Worm (Caenorhabditis elegans) whole organism, L1 larva: Measurements from ENCODE around the gene ZK899.6.
"Not testable (repeated sequence)": the region's sequence is repeated elsewhere in the genome, so short reads cannot be mapped to it uniquely, and the experiment has no call there.

Source experiments
- C16A3.4 ChIP-seq: fragments of 150-350 bp; optimal IDR thresholded peaks from 2 replicates; lab custom pipeline; 2014; ENCODE audit warnings: missing biosample characterization, missing genetic modification characterization
- Y116A8C.19 ChIP-seq: sonication (generic microtip); optimal IDR thresholded peaks from 2 replicates; lab custom pipeline; 2016; ENCODE audit warnings: missing compliant biosample characterization, missing genetic modification characterization, borderline replicate concordance
- blmp-1 ChIP-seq: fragments of 150-350 bp; optimal IDR thresholded peaks from 2 replicates; lab custom pipeline; 2014; ENCODE audit warnings: missing biosample characterization, missing genetic modification characterization
- ceh-63 ChIP-seq: fragments of 200-800 bp; sonication (Bioruptor generic); optimal IDR thresholded peaks from 2 replicates; lab custom pipeline; 2018; ENCODE audit warnings: mild to moderate bottlenecking, missing genetic modification characterization, missing compliant biosample characterization
- ceh-8 ChIP-seq: fragments of 200-800 bp; sonication (Bioruptor generic); optimal IDR thresholded peaks from 2 replicates; lab custom pipeline; 2018; ENCODE audit warnings: mild to moderate bottlenecking, missing genetic modification characterization, moderate library complexity, missing compliant biosample characterization
- ceh-82 ChIP-seq, 3 experiments: fragments of 150-350 bp in 1 of 3; sonication (generic microtip) in 2 of 3; optimal IDR thresholded peaks; 2 replicates each; lab custom pipeline; 2014 to 2017; ENCODE audit warnings: missing biosample characterization in 3 of 3, missing genetic modification characterization in 3 of 3
- ceh-88 ChIP-seq: fragments of 200-800 bp; sonication (Bioruptor generic); IDR thresholded peaks from 2 replicates; pipeline ENCODE4 v1.3.6; 2022; ENCODE audit warnings: missing genetic modification characterization, missing compliant biosample characterization
- dpl-1 ChIP-seq, 3 experiments: fragments of 150-350 bp in 2 of 3; sonication (generic microtip) in 1 of 3; optimal IDR thresholded peaks; 2 replicates each; lab custom pipeline; 2014 to 2017; ENCODE audit warnings: missing biosample characterization in 3 of 3, missing genetic modification characterization in 3 of 3, missing genetic modification reagents in 3 of 3
- dsc-1 ChIP-seq: sonication (generic microtip); optimal IDR thresholded peaks from 2 replicates; lab custom pipeline; 2016; ENCODE audit warnings: mild to moderate bottlenecking, missing genetic modification characterization, missing compliant biosample characterization
- efl-1 ChIP-seq, 4 experiments: fragments of 150-350 bp; optimal IDR thresholded peaks in 3 of 4; peaks in 1 of 4; 1 replicate in 1 of 4; 2 replicates in 3 of 4; lab custom pipeline; 2014; ENCODE audit warnings: missing biosample characterization in 2 of 4, missing genetic modification characterization in 2 of 4, missing genetic modification reagents in 2 of 4
- egl-13 ChIP-seq: sonication (generic microtip); optimal IDR thresholded peaks from 2 replicates; lab custom pipeline; 2016; ENCODE audit warnings: missing genotype, missing genetic modification reagents, missing genetic modification characterization, missing compliant biosample characterization
- elt-2 ChIP-seq: sonication (generic microtip); optimal IDR thresholded peaks from 2 replicates; lab custom pipeline; 2016; ENCODE audit warnings: missing genetic modification characterization, mild to moderate bottlenecking, inconsistent platforms, missing compliant biosample characterization, missing genetic modification reagents
- ets-5 ChIP-seq: fragments of 200-800 bp; sonication (Bioruptor generic); IDR thresholded peaks from 2 replicates; pipeline ENCODE4 v1.3.6; 2022; ENCODE audit warnings: missing genetic modification characterization, missing compliant biosample characterization
- fkh-10 ChIP-seq: sonication (generic microtip); optimal IDR thresholded peaks from 2 replicates; lab custom pipeline; 2017; ENCODE audit warnings: missing biosample characterization, missing genetic modification reagents, missing genetic modification characterization
- hlh-17 ChIP-seq: fragments of 200-800 bp; sonication (Bioruptor generic); optimal IDR thresholded peaks from 2 replicates; lab custom pipeline; 2018; ENCODE audit warnings: missing genetic modification characterization, mild to moderate bottlenecking, missing compliant biosample characterization, moderate library complexity, borderline replicate concordance
- hlh-4 ChIP-seq: sonication (generic microtip); optimal IDR thresholded peaks from 2 replicates; lab custom pipeline; 2016; ENCODE audit warnings: mild to moderate bottlenecking, missing genetic modification characterization, missing compliant biosample characterization
- lin-14 ChIP-seq: fragments of 200-800 bp; sonication (Bioruptor generic); optimal IDR thresholded peaks from 2 replicates; lab custom pipeline; 2018; ENCODE audit warnings: mild to moderate bottlenecking, missing genetic modification characterization, moderate library complexity, missing compliant biosample characterization
- lin-15B ChIP-seq: fragments of 150-350 bp; sonication (generic microtip); optimal IDR thresholded peaks from 3 replicates; lab custom pipeline; 2014; ENCODE audit warnings: missing biosample characterization, missing genetic modification characterization
- lin-35 ChIP-seq, 2 experiments: fragments of 150-350 bp; optimal IDR thresholded peaks; 2 replicates each; lab custom pipeline; 2014; ENCODE audit warnings: missing biosample characterization in 2 of 2, missing genetic modification characterization in 2 of 2, missing genetic modification reagents in 2 of 2
- lin-39 ChIP-seq: fragments of 150-350 bp; optimal IDR thresholded peaks from 2 replicates; lab custom pipeline; 2014; ENCODE audit warnings: missing biosample characterization, missing genetic modification reagents, missing genetic modification characterization
- lsy-2 ChIP-seq, 2 experiments: fragments of 150-350 bp; optimal IDR thresholded peaks; 2 replicates each; lab custom pipeline; 2014; ENCODE audit warnings: missing biosample characterization in 2 of 2, missing genetic modification characterization in 2 of 2
- mab-9 ChIP-seq: fragments of 200-800 bp; sonication (Bioruptor generic); IDR thresholded peaks from 2 replicates; pipeline ENCODE4 v1.3.6; 2022; ENCODE audit warnings: missing genetic modification reagents, missing genetic modification characterization, missing compliant biosample characterization
- nhr-11 ChIP-seq: fragments of 150-350 bp; optimal IDR thresholded peaks from 2 replicates; lab custom pipeline; 2014; ENCODE audit warnings: missing biosample characterization, missing genetic modification characterization
- nhr-19 ChIP-seq: fragments of 200-800 bp; sonication (Bioruptor generic); conservative IDR thresholded peaks from 2 replicates; pipeline ENCODE4 v1.3.6; 2022; ENCODE audit warnings: missing genetic modification characterization, missing compliant biosample characterization
- nhr-28 ChIP-seq: fragments of 150-350 bp; optimal IDR thresholded peaks from 2 replicates; lab custom pipeline; 2014; ENCODE audit warnings: missing biosample characterization, missing genetic modification characterization
- nhr-47 ChIP-seq: sonication (generic microtip); optimal IDR thresholded peaks from 2 replicates; lab custom pipeline; 2016; ENCODE audit warnings: mild to moderate bottlenecking, missing genetic modification characterization, moderate library complexity, missing compliant biosample characterization
- nhr-71 ChIP-seq: sonication (generic microtip); optimal IDR thresholded peaks from 2 replicates; lab custom pipeline; 2016; ENCODE audit warnings: mild to moderate bottlenecking, missing genetic modification characterization, moderate library complexity, missing compliant biosample characterization
- nhr-77 ChIP-seq: fragments of 150-350 bp; optimal IDR thresholded peaks from 2 replicates; lab custom pipeline; 2014; ENCODE audit warnings: missing biosample characterization, missing genetic modification characterization
- nhr-85 ChIP-seq: sonication (generic microtip); peaks from one replicate; lab custom pipeline; 2016; ENCODE audit warnings: missing genetic modification characterization, inconsistent platforms, missing compliant biosample characterization
- nhr-90 ChIP-seq: sonication (generic microtip); optimal IDR thresholded peaks from 2 replicates; lab custom pipeline; 2016; ENCODE audit warnings: mild to moderate bottlenecking, missing genetic modification characterization, missing compliant biosample characterization; ENCODE audit not compliant: poor library complexity
- pag-3 ChIP-seq: sonication (generic microtip); optimal IDR thresholded peaks from 2 replicates; lab custom pipeline; 2017; ENCODE audit warnings: missing genetic modification characterization, mild to moderate bottlenecking, missing compliant biosample characterization, antibody characterized with exemption, borderline replicate concordance; ENCODE audit not compliant: insufficient read depth
- pax-3 ChIP-seq: fragments of 200-800 bp; sonication (Bioruptor generic); optimal IDR thresholded peaks from 2 replicates; lab custom pipeline; 2018; ENCODE audit warnings: mild to moderate bottlenecking, missing genetic modification characterization, moderate library complexity, missing compliant biosample characterization
- skn-1 ChIP-seq: fragments of 150-350 bp; optimal IDR thresholded peaks from 2 replicates; lab custom pipeline; 2014; ENCODE audit warnings: missing biosample characterization, missing genetic modification characterization
- snpc-4 ChIP-seq: fragments of 150-350 bp; optimal IDR thresholded peaks from 2 replicates; lab custom pipeline; 2014; ENCODE audit warnings: missing biosample characterization, missing genetic modification characterization
- snu-23 ChIP-seq: sonication (generic microtip); optimal IDR thresholded peaks from 2 replicates; lab custom pipeline; 2016; ENCODE audit warnings: missing genetic modification characterization, missing compliant biosample characterization
- sup-37 ChIP-seq: fragments of 200-800 bp; sonication (Bioruptor generic); optimal IDR thresholded peaks from 2 replicates; lab custom pipeline; 2018; ENCODE audit warnings: mild to moderate bottlenecking, missing genetic modification characterization, missing compliant biosample characterization
- swsn-7 ChIP-seq: sonication (generic microtip); optimal IDR thresholded peaks from 2 replicates; lab custom pipeline; 2016; ENCODE audit warnings: missing genetic modification characterization, missing compliant biosample characterization
- tlp-1 ChIP-seq: fragments of 150-350 bp; optimal IDR thresholded peaks from 2 replicates; lab custom pipeline; 2014; ENCODE audit warnings: missing biosample characterization, missing genetic modification characterization
- unc-130 ChIP-seq: fragments of 150-350 bp; optimal IDR thresholded peaks from 2 replicates; lab custom pipeline; 2017; ENCODE audit warnings: missing biosample characterization, missing genetic modification characterization, inconsistent platforms
- unc-86 ChIP-seq: sonication (generic microtip); optimal IDR thresholded peaks from 2 replicates; lab custom pipeline; 2016; ENCODE audit warnings: missing genetic modification characterization, missing compliant biosample characterization
- vab-15 ChIP-seq: sonication (generic microtip); optimal IDR thresholded peaks from 2 replicates; lab custom pipeline; 2017; ENCODE audit warnings: missing genotype, mild to moderate bottlenecking, missing genetic modification characterization, missing compliant biosample characterization
- xbp-1 ChIP-seq: sonication (generic microtip); optimal IDR thresholded peaks from 2 replicates; lab custom pipeline; 2016; ENCODE audit warnings: missing genetic modification characterization, missing compliant biosample characterization
- zag-1 ChIP-seq: fragments of 150-350 bp; optimal IDR thresholded peaks from 2 replicates; lab custom pipeline; 2014; ENCODE audit warnings: missing biosample characterization, missing genetic modification characterization
- zip-4 ChIP-seq: fragments of 200-800 bp; sonication (Bioruptor generic); optimal IDR thresholded peaks from 2 replicates; lab custom pipeline; 2018; ENCODE audit warnings: mild to moderate bottlenecking, missing genetic modification characterization, moderate library complexity, missing compliant biosample characterization

Gene ZK899.6

DNA sequence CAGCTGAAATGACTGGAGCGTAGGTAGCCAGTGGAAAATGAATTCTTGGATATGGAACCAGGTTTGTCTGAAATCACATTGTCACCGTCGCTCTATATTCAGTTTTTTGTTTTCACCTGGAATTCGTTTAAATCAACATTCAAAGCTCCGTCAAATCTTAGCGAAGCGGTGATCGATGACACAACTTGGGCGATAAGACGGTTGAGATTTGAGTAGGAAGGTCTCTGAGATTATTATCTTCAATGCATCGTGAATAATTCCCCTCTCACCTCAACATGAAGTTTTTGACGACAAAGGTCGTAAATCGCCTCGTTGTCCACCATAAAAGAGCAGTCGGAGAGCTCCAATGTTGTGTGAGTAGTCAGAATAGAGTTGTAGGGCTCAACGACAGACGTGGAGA lies 6.6 kb upstream of the ZK899.6 start:
- TF ChIP-seq vab-15 (tag; lab: Kevin White, UChicago) (no peak), nhr-85 (tag; lab: Kevin White, UChicago) (peak; percentile 8)
- TF ChIP-seq, all 84 proteins: peak for 1

- peak; percentile 79 for TF ChIP-seq nhr-85 (tag; lab: Kevin White, UChicago)
- no peak for TF ChIP-seq nhr-19 (GFP tag; lab: Robert Waterston, UW)
- no peak for TF ChIP-seq elt-2
- no peak for TF ChIP-seq ceh-8 (GFP tag; lab: Kevin White, UChicago)
- TF ChIP-seq blmp-1 (tag; lab: Kevin White, UChicago), result peak; percentile 19
- peak; percentile 25 for TF ChIP-seq lin-14 (GFP tag; lab: Kevin White, UChicago)
- no peak for TF ChIP-seq C16A3.4 (tag; lab: Kevin White, UChicago)
- no peak for TF ChIP-seq nhr-47 (tag; lab: Kevin White, UChicago)
- TF ChIP-seq Y116A8C.19 (tag; lab: Kevin White, UChicago), result no peak
Observed at ce11 chrX:9458142-9458541, 5.0 kb upstream of the ZK899.6 start, which contains the start of gene tba-8. TSS of gene tba-8 (minus strand) at chrX:9458348.

DNA sequence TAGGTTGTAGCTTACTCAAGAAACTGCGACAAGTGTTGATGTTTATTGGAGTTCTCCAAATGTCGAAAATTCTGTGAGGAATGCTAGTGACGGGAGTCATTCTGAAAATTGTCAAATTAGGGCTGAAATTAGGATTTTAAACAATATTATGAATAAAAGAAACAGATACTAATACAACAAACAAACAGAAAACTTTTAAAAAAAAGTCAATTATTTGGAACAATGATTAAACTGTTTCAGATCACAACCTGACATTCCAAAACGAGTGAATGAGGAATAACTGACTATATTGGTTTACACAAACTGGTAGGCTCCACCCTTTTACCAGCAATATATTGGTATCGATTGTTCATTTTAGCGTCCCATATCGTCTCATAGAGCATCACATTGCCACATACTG lies 2.3 kb upstream of the ZK899.6 start, which contains the start of gene ZK899.5:
Gene ZK899.5 (minus strand): TSS at position 101 of the 400 bp plus-strand sequence.
- not testable (repeated sequence) for TF ChIP-seq nhr-90 (tag; lab: Kevin White, UChicago); hlh-4; ceh-88 (GFP tag; lab: Robert Waterston, UW)

DNA sequence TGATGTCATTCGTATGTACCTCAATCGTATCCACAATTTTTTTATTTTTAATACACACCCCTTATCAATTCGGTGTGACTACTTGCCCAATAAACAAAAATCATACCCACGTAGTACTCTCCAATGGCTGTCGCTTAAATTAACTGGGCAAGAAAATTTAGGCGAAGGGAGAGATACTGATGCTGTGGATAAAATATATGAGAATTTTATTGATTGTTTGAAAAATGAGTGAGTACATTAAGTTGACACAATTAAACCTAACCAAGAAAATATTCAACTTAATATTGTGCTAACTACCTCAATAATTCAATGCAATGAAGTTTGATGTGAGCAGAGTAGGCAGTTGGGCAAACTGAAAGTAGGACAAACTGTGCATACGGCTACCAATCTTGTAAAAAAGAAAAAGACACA lies 2.6 kb downstream of the ZK899.6 start:
- peak; percentile 95 for TF ChIP-seq unc-86 (tag; lab: Kevin White, UChicago)
- TF ChIP-seq snu-23 (GFP tag; lab: Kevin White, UChicago), result peak; percentile 100
- TF ChIP-seq fkh-10, result peak; percentile 100
- TF ChIP-seq sup-37 (GFP tag; lab: Kevin White, UChicago), result peak; percentile 94
- TF ChIP-seq lin-39 (tag; lab: Kevin White, UChicago), result peak; percentile 100
- peak; percentile 100 for TF ChIP-seq dsc-1 (tag; lab: Kevin White, UChicago)
- peak; percentile 99 for TF ChIP-seq egl-13 (tag; lab: Kevin White, UChicago)
- peak; percentile 17 for TF ChIP-seq pag-3 (tag; lab: Kevin White, UChicago)
- TF ChIP-seq elt-2, result peak; percentile 96
- TF ChIP-seq nhr-77, result peak; percentile 99
- TF ChIP-seq mab-9 (GFP tag; lab: Robert Waterston, UW), result peak; percentile 97
- peak; percentile 97 for TF ChIP-seq zag-1 (tag; lab: Kevin White, UChicago)
- TF ChIP-seq pax-3 (tag; lab: Kevin White, UChicago), result peak; percentile 96
- TF ChIP-seq lsy-2 (tag; optimal IDR thresholded peaks at IDR 0.05; lab: Kevin White, UChicago), result peak; percentile 95 to 96
- peak; percentile 97 for TF ChIP-seq zip-4 (GFP tag; lab: Kevin White, UChicago)
- TF ChIP-seq unc-130, result peak; percentile 50
- TF ChIP-seq skn-1 (tag; lab: Kevin White, UChicago), result peak; percentile 99
- peak; percentile 93 for TF ChIP-seq snpc-4 (tag; lab: Kevin White, UChicago)
- peak; percentile 99 for TF ChIP-seq ceh-8 (GFP tag; lab: Kevin White, UChicago)
- TF ChIP-seq xbp-1, result peak; percentile 98
- TF ChIP-seq ceh-63 (GFP tag; lab: Kevin White, UChicago), result peak; percentile 44
- TF ChIP-seq lin-14 (GFP tag; lab: Kevin White, UChicago), result peak; percentile 98
- TF ChIP-seq swsn-7 (tag; lab: Kevin White, UChicago), result peak; percentile 99
- TF ChIP-seq ets-5 (GFP tag; lab: Robert Waterston, UW), result no peak
- TF ChIP-seq nhr-11 (tag; lab: Kevin White, UChicago), result peak; percentile 100
- TF ChIP-seq efl-1 (optimal IDR thresholded peaks at IDR 0.05; lab: Kevin White, UChicago), result peak; percentile 84 to 88
- peak; percentile 54 to 97 for TF ChIP-seq efl-1 (GFP tag; optimal IDR thresholded peaks at IDR 0.05 in 1 of 2; lab: Kevin White, UChicago)
- TF ChIP-seq nhr-71 (tag; lab: Kevin White, UChicago), result peak; percentile 99
- TF ChIP-seq nhr-28 (tag; lab: Kevin White, UChicago), result peak; percentile 74
- peak; percentile 44 to 71 (median 64) for TF ChIP-seq dpl-1 (GFP tag; optimal IDR thresholded peaks at IDR 0.05; lab: Kevin White, UChicago)
- TF ChIP-seq ceh-82 (tag; optimal IDR thresholded peaks at IDR 0.05; lab: Kevin White, UChicago), result peak; percentile 97 to 99 (median 99)
- peak; percentile 68 to 93 for TF ChIP-seq lin-35 (GFP tag; optimal IDR thresholded peaks at IDR 0.05; lab: Kevin White, UChicago)
- peak; percentile 98 for TF ChIP-seq nhr-19 (GFP tag; lab: Robert Waterston, UW)
- TF ChIP-seq tlp-1 (tag; lab: Kevin White, UChicago), result no peak
- no peak for TF ChIP-seq hlh-17 (GFP tag; lab: Kevin White, UChicago)
- TF ChIP-seq lin-15B (tag; lab: Kevin White, UChicago), result peak; percentile 50
- peak; percentile 99 for TF ChIP-seq nhr-85 (tag; lab: Kevin White, UChicago)
